Worm (Caenorhabditis elegans) whole organism, young adult: ENCODE data around the gene bath-23.

Experiments
- B0035.1 ChIP-seq: sonication (generic microtip); optimal IDR thresholded peaks from 2 replicates; lab custom pipeline; 2016; ENCODE audit warnings: missing genetic modification characterization, mild to moderate bottlenecking, missing compliant biosample characterization, missing genotype, missing genetic modification reagents
- C06A6.2 ChIP-seq: fragments of 200-800 bp; sonication (Bioruptor generic); conservative IDR thresholded peaks from 2 replicates; pipeline ENCODE4 v1.3.6; 2022; ENCODE audit warnings: missing genetic modification characterization, missing compliant biosample characterization
- C17E4.6 ChIP-seq: fragments of 200-800 bp; sonication (Bioruptor generic); IDR thresholded peaks from 2 replicates; pipeline ENCODE4 v1.3.6; 2022; ENCODE audit warnings: missing genetic modification reagents, missing genetic modification characterization, missing compliant biosample characterization
- F22D6.2 ChIP-seq: sonication (generic microtip); optimal IDR thresholded peaks from 2 replicates; lab custom pipeline; 2016; ENCODE audit warnings: mild to moderate bottlenecking, missing genetic modification characterization, missing compliant biosample characterization
- F33H1.4 ChIP-seq: fragments of 200-800 bp; sonication (Bioruptor generic); IDR thresholded peaks from 2 replicates; pipeline ENCODE4 v1.3.6; 2022; ENCODE audit warnings: missing genetic modification reagents, missing genetic modification characterization, missing compliant biosample characterization
- F37B4.10 ChIP-seq: fragments of 200-800 bp; sonication (Bioruptor generic); IDR thresholded peaks from 2 replicates; pipeline ENCODE4 v1.3.6; 2022; ENCODE audit warnings: missing genetic modification characterization, missing compliant biosample characterization
- F57C9.4 ChIP-seq: sonication (generic microtip); optimal IDR thresholded peaks from 2 replicates; lab custom pipeline; 2017; ENCODE audit warnings: mild to moderate bottlenecking, missing genetic modification characterization, missing compliant biosample characterization
- K12H6.12 ChIP-seq: fragments of 200-800 bp; sonication (Bioruptor generic); optimal IDR thresholded peaks from 2 replicates; lab custom pipeline; 2018; ENCODE audit warnings: mild to moderate bottlenecking, missing genetic modification characterization, missing compliant biosample characterization
- Y53F4B.3 ChIP-seq: fragments of 200-800 bp; sonication (Bioruptor generic); IDR thresholded peaks from 2 replicates; pipeline ENCODE4 v1.3.6; 2022; ENCODE audit warnings: missing genetic modification reagents, missing genetic modification characterization, missing compliant biosample characterization
- Y95B8A.8 ChIP-seq: fragments of 200-800 bp; sonication (Bioruptor generic); IDR thresholded peaks from 2 replicates; pipeline ENCODE4 v1.3.6; 2022; ENCODE audit warnings: missing genetic modification reagents, missing genetic modification characterization, missing compliant biosample characterization
- atf-7 ChIP-seq: sonication (generic microtip); optimal IDR thresholded peaks from 2 replicates; lab custom pipeline; 2017; ENCODE audit warnings: mild to moderate bottlenecking, missing genetic modification characterization, missing compliant biosample characterization
- athp-1 ChIP-seq: sonication (generic microtip); optimal IDR thresholded peaks from 2 replicates; lab custom pipeline; 2017; ENCODE audit warnings: mild to moderate bottlenecking, missing genetic modification characterization, missing compliant biosample characterization
- attf-5 ChIP-seq: fragments of 200-800 bp; sonication (Bioruptor generic); optimal IDR thresholded peaks from 2 replicates; lab custom pipeline; 2018; ENCODE audit warnings: mild to moderate bottlenecking, missing genetic modification characterization, missing compliant biosample characterization
- bed-1 ChIP-seq: fragments of 200-800 bp; sonication (Bioruptor generic); IDR thresholded peaks from 2 replicates; pipeline ENCODE4 v1.3.6; 2022; ENCODE audit warnings: missing genetic modification reagents, missing genetic modification characterization, missing compliant biosample characterization
- bed-2 ChIP-seq: fragments of 200-800 bp; sonication (Bioruptor generic); IDR thresholded peaks from 2 replicates; pipeline ENCODE4 v1.3.6; 2022; ENCODE audit warnings: missing genetic modification reagents, missing genetic modification characterization, missing compliant biosample characterization
- ceh-27 ChIP-seq: fragments of 200-800 bp; sonication (Bioruptor generic); optimal IDR thresholded peaks from 2 replicates; lab custom pipeline; 2018; ENCODE audit warnings: mild to moderate bottlenecking, missing genetic modification characterization, moderate library complexity, missing compliant biosample characterization
- ceh-79 ChIP-seq: sonication (generic microtip); optimal IDR thresholded peaks from 2 replicates; lab custom pipeline; 2017; ENCODE audit warnings: mild to moderate bottlenecking, missing genetic modification characterization, missing compliant biosample characterization
- die-1 ChIP-seq: sonication (generic microtip); optimal IDR thresholded peaks from 2 replicates; lab custom pipeline; 2016; ENCODE audit warnings: missing genotype, mild to moderate bottlenecking, missing genetic modification characterization, missing compliant biosample characterization
- efl-1 ChIP-seq: fragments of 150-350 bp; optimal IDR thresholded peaks from 2 replicates; lab custom pipeline; 2014; ENCODE audit warnings: missing biosample characterization, missing genetic modification reagents, missing genetic modification characterization
- egl-18 ChIP-seq: fragments of 200-800 bp; sonication (Bioruptor generic); IDR thresholded peaks from 2 replicates; pipeline ENCODE4 v1.3.6; 2022; ENCODE audit warnings: missing genetic modification reagents, missing genetic modification characterization, missing compliant biosample characterization
- egrh-3 ChIP-seq: fragments of 200-800 bp; sonication (Bioruptor generic); IDR thresholded peaks from 2 replicates; pipeline ENCODE4 v1.3.6; 2022; ENCODE audit warnings: missing genetic modification reagents, missing genetic modification characterization, missing compliant biosample characterization
- ekl-4 ChIP-seq: fragments of 200-800 bp; sonication (Bioruptor generic); IDR thresholded peaks from 2 replicates; pipeline ENCODE4 v1.3.6; 2022; ENCODE audit warnings: missing genetic modification reagents, missing genetic modification characterization, missing compliant biosample characterization
- him-1 ChIP-seq: sonication (generic microtip); optimal IDR thresholded peaks from 2 replicates; lab custom pipeline; 2016; ENCODE audit warnings: missing genotype, missing genetic modification reagents, missing genetic modification characterization, missing compliant biosample characterization
- hlh-26 ChIP-seq: fragments of 200-800 bp; sonication (Bioruptor generic); conservative IDR thresholded peaks from 2 replicates; pipeline ENCODE4 v1.3.6; 2022; ENCODE audit warnings: missing genetic modification reagents, missing genetic modification characterization, missing compliant biosample characterization
- hrde-1 ChIP-seq: sonication (generic microtip); optimal IDR thresholded peaks from 2 replicates; lab custom pipeline; 2016; ENCODE audit warnings: missing genetic modification characterization, mild to moderate bottlenecking, missing compliant biosample characterization, moderate library complexity, missing genotype, missing genetic modification reagents, borderline replicate concordance
- lin-54 ChIP-seq: fragments of 200-800 bp; sonication (Bioruptor generic); optimal IDR thresholded peaks from 2 replicates; lab custom pipeline; 2018; ENCODE audit warnings: mild to moderate bottlenecking, missing genetic modification characterization, missing compliant biosample characterization
- lsl-1 ChIP-seq: fragments of 200-800 bp; sonication (Bioruptor generic); optimal IDR thresholded peaks from 2 replicates; lab custom pipeline; 2018; ENCODE audit warnings: mild to moderate bottlenecking, missing genetic modification characterization, moderate library complexity, missing compliant biosample characterization
- madf-8 ChIP-seq: fragments of 200-800 bp; sonication (Bioruptor generic); conservative IDR thresholded peaks from 2 replicates; pipeline ENCODE4 v1.3.6; 2022; ENCODE audit warnings: missing genetic modification reagents, missing genetic modification characterization, missing compliant biosample characterization
- mxl-1 ChIP-seq: sonication (generic microtip); optimal IDR thresholded peaks from 2 replicates; lab custom pipeline; 2016; ENCODE audit warnings: missing genetic modification characterization, missing compliant biosample characterization
- nhr-27 ChIP-seq: fragments of 200-800 bp; sonication (Bioruptor generic); optimal IDR thresholded peaks from 2 replicates; lab custom pipeline; 2018; ENCODE audit warnings: mild to moderate bottlenecking, missing genetic modification characterization, moderate library complexity, missing compliant biosample characterization
- pha-4 ChIP-seq: fragments of 150-350 bp; sonication (generic microtip); optimal IDR thresholded peaks from 2 replicates; lab custom pipeline; 2014; ENCODE audit warnings: missing biosample characterization, missing genetic modification reagents, missing genetic modification characterization
- rcor-1 ChIP-seq: fragments of 200-800 bp; sonication (Bioruptor generic); IDR thresholded peaks from 2 replicates; pipeline ENCODE4 v1.3.6; 2022; ENCODE audit warnings: missing genetic modification reagents, missing genetic modification characterization, missing compliant biosample characterization
- snpc-3.4 ChIP-seq: sonication (generic microtip); optimal IDR thresholded peaks from 2 replicates; lab custom pipeline; 2017; ENCODE audit warnings: missing genetic modification characterization, mild to moderate bottlenecking, missing compliant biosample characterization, antibody characterized with exemption, moderate library complexity, missing genotype, missing genetic modification reagents
- snpc-4 ChIP-seq, 5 experiments: fragments of 150-350 bp in 1 of 5; sonication (generic microtip) in 4 of 5; optimal IDR thresholded peaks; 2 replicates each; lab custom pipeline; 2014 to 2018; ENCODE audit warnings: missing genetic modification characterization in 5 of 5, missing biosample characterization in 3 of 5, antibody characterized with exemption in 2 of 5, mild to moderate bottlenecking in 2 of 5, missing compliant biosample characterization in 2 of 5, missing genotype in 2 of 5, moderate library complexity in 2 of 5, missing genetic modification reagents in 1 of 5
- tbx-9 ChIP-seq: sonication (generic microtip); optimal IDR thresholded peaks from 2 replicates; lab custom pipeline; 2016; ENCODE audit warnings: borderline replicate concordance, missing genetic modification characterization, inconsistent platforms, missing compliant biosample characterization
- unc-62 ChIP-seq: fragments of 150-350 bp; optimal IDR thresholded peaks from 2 replicates; lab custom pipeline; 2014; ENCODE audit warnings: missing biosample characterization, missing genetic modification reagents, missing genetic modification characterization
- xnd-1 ChIP-seq: sonication (generic microtip); optimal IDR thresholded peaks from 2 replicates; lab custom pipeline; 2016; ENCODE audit warnings: missing genotype, missing genetic modification reagents, missing genetic modification characterization, missing compliant biosample characterization
- zfh-2 ChIP-seq: fragments of 200-800 bp; sonication (Bioruptor generic); conservative IDR thresholded peaks from 2 replicates; pipeline ENCODE4 v1.3.6; 2022; ENCODE audit warnings: missing genetic modification reagents, missing genetic modification characterization, missing compliant biosample characterization
- ztf-22 ChIP-seq: fragments of 200-800 bp; sonication (Bioruptor generic); optimal IDR thresholded peaks from 2 replicates; lab custom pipeline; 2018; ENCODE audit warnings: mild to moderate bottlenecking, missing genetic modification characterization, moderate library complexity, missing compliant biosample characterization
- ztf-25 ChIP-seq: fragments of 200-800 bp; sonication (Bioruptor generic); IDR thresholded peaks from 2 replicates; pipeline ENCODE4 v1.3.6; 2022; ENCODE audit warnings: missing genetic modification reagents, missing genetic modification characterization, missing compliant biosample characterization
- ztf-28 ChIP-seq: fragments of 200-800 bp; sonication (Bioruptor generic); IDR thresholded peaks from 2 replicates; pipeline ENCODE4 v1.3.6; 2022; ENCODE audit warnings: missing genetic modification reagents, missing genetic modification characterization, missing compliant biosample characterization
- ztf-3 ChIP-seq: fragments of 200-800 bp; sonication (Bioruptor generic); optimal IDR thresholded peaks from 2 replicates; lab custom pipeline; 2018; ENCODE audit warnings: mild to moderate bottlenecking, missing genetic modification characterization, missing compliant biosample characterization

Gene bath-23

ce11 chrII:3371010-3371409 lies at the start of gene bath-23:
TSS of gene bath-23 (plus strand) at chrII:3371310.
- TF ChIP-seq athp-1 (no peak), ceh-27 (GFP tag; lab: Kevin White, UChicago) (no peak), lin-54 (GFP tag; lab: Kevin White, UChicago) (no peak), C17E4.6 (GFP tag; lab: Robert Waterston, UW) (no peak)

- no peak for TF ChIP-seq F37B4.10
- no peak for TF ChIP-seq ceh-27 (GFP tag; lab: Kevin White, UChicago)
- no peak for TF ChIP-seq atf-7
- TF ChIP-seq egl-18, result no peak
- TF ChIP-seq attf-5, result no peak
- TF ChIP-seq xnd-1 (tag; lab: Kevin White, UChicago), result no peak
- TF ChIP-seq ceh-79 (tag; lab: Kevin White, UChicago), result no peak
- TF ChIP-seq hrde-1 (tag; lab: Kevin White, UChicago), result no peak
- no peak for TF ChIP-seq egrh-3 (GFP tag; lab: Robert Waterston, UW)
- no peak for TF ChIP-seq athp-1
- TF ChIP-seq snpc-4 (GFP tag; optimal IDR thresholded peaks at IDR 0.05; lab: Kevin White, UChicago), result no peak
- TF ChIP-seq snpc-4 (tag; optimal IDR thresholded peaks at IDR 0.05; lab: Kevin White, UChicago), result no peak
- no peak for TF ChIP-seq pha-4 (tag; lab: Kevin White, UChicago)
- no peak for TF ChIP-seq ztf-28 (GFP tag; lab: Robert Waterston, UW)
These were observed 48.9 kb upstream of the bath-23 start, which contains the start of gene Y46D2A.1 for ce11 chrII:3322257-3322656. TSS of gene Y46D2A.1 (plus strand) at chrII:3322557.

DNA sequence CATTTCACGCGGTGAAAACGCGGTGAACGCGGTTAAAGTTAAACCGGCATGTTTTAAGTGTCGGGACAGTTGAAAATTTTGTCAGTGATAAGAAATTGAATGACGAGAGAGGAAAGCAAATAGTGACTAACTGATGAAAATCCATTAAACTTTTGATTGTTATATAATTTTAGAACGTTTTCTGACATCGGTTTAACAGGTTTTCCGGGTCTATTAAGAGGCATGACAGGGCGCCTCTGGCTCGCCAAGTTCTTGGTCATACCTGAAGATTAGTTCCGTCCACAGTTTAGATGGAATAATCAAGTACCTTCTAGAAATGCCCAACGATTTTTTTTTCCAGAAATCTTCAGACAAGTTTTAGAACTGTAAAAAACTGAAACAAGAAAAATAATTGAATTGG lies 47.9 kb upstream of the bath-23 start, which contains the start of gene Y46D2A.2:
TSS of gene Y46D2A.2 (minus strand) at position 101 of the 400 bp plus-strand sequence.
- no peak for TF ChIP-seq F57C9.4
- no peak for TF ChIP-seq die-1
- TF ChIP-seq K12H6.12, result no peak
- no peak for TF ChIP-seq hlh-26 (GFP tag; lab: Robert Waterston, UW)
- no peak for TF ChIP-seq Y95B8A.8 (GFP tag; lab: Robert Waterston, UW)
- TF ChIP-seq zfh-2 (GFP tag; lab: Robert Waterston, UW), result no peak
- no peak for TF ChIP-seq madf-8 (GFP tag; lab: Robert Waterston, UW)
- no peak for TF ChIP-seq F22D6.2 (tag; lab: Kevin White, UChicago)
- TF ChIP-seq ztf-22 (GFP tag; lab: Kevin White, UChicago), result no peak
- TF ChIP-seq him-1 (tag; lab: Kevin White, UChicago), result no peak
- TF ChIP-seq ekl-4 (GFP tag; lab: Robert Waterston, UW), result no peak
- no peak for TF ChIP-seq bed-1 (GFP tag; lab: Robert Waterston, UW)
- no peak for TF ChIP-seq rcor-1 (GFP tag; lab: Robert Waterston, UW)
- no peak for TF ChIP-seq lsl-1 (GFP tag; lab: Kevin White, UChicago)
- no peak for TF ChIP-seq snpc-3.4 (tag; lab: Kevin White, UChicago)
- no peak for TF ChIP-seq ceh-79 (tag; lab: Kevin White, UChicago)
- TF ChIP-seq B0035.1 (tag; lab: Kevin White, UChicago), result no peak

DNA sequence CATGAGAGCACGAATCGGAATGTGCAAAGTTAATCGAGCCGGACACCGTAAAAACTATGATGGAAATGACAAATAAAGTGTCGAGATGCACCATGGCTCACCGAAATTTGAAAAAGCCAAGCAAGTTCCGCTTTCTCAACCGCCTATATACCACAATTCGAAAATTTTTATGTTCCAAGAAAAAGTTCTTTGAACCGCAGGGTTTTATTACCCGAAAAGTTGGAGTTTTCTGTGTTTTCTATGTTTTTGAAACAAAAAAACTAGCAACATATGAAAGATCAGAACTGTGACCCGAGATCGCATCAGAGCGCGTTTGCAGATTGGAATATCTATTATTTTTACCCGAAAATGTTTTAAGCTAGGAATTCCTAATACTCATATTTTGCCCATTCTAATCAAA lies 44.0 kb upstream of the bath-23 start, which contains the start of gene Y46D2A.3:
TSS of gene Y46D2A.3 (minus strand) at position 101 of the 400 bp plus-strand sequence.
- TF ChIP-seq mxl-1 (tag; lab: Kevin White, UChicago), result no peak
- TF ChIP-seq bed-2, result no peak
- no peak for TF ChIP-seq efl-1 (GFP tag; lab: Kevin White, UChicago)
- no peak for TF ChIP-seq Y95B8A.8 (GFP tag; lab: Robert Waterston, UW)
- TF ChIP-seq ztf-3, result no peak
- TF ChIP-seq nhr-27 (tag; lab: Kevin White, UChicago), result no peak
- no peak for TF ChIP-seq unc-62 (GFP tag; lab: Kevin White, UChicago)
- TF ChIP-seq C06A6.2, result no peak
- no peak for TF ChIP-seq ztf-25 (GFP tag; lab: Robert Waterston, UW)
- no peak for TF ChIP-seq xnd-1 (tag; lab: Kevin White, UChicago)
- TF ChIP-seq Y53F4B.3, result no peak
- no peak for TF ChIP-seq F33H1.4
- TF ChIP-seq tbx-9 (tag; lab: Kevin White, UChicago), result no peak
- TF ChIP-seq, all 124 proteins: peak for 0
